Fruit fly (Drosophila melanogaster) whole organism, embryonic: ENCODE data around the gene trbd.

ENCODE experiments used
- Atf-2 ChIP-seq: fragments of 200-800 bp; sonication (Bioruptor generic); optimal IDR thresholded peaks from 2 replicates; lab custom pipeline; 2016; ENCODE audit warnings: missing biosample characterization, missing genetic modification characterization
- Awh ChIP-seq: fragments of 200-800 bp; sonication (Bioruptor generic); IDR thresholded peaks from 2 replicates; pipeline ENCODE4, ENCODE4 v1.3.6; 2022; ENCODE audit warnings: missing biosample characterization, missing genetic modification characterization
- C15 ChIP-seq: fragments of 200-800 bp; sonication (Bioruptor generic); IDR thresholded peaks from 3 replicates; pipeline ENCODE4 v1.3.6; 2022; ENCODE audit warnings: missing biosample characterization, missing genetic modification characterization
- CG10543 ChIP-seq: fragments of 200-800 bp; sonication (Bioruptor generic); optimal IDR thresholded peaks from 3 replicates; lab custom pipeline; 2017; ENCODE audit warnings: missing biosample characterization, mild to moderate bottlenecking, missing genetic modification characterization, moderate library complexity
- CG11504 ChIP-seq: fragments of 200-800 bp; sonication (Bioruptor generic); optimal IDR thresholded peaks from 3 replicates; lab custom pipeline; 2019; ENCODE audit warnings: missing biosample characterization, mild to moderate bottlenecking, missing genetic modification characterization, moderate library complexity
- CG1233 ChIP-seq: fragments of 200-800 bp; sonication (Bioruptor generic); optimal IDR thresholded peaks from 4 replicates; lab custom pipeline; 2018; ENCODE audit warnings: missing biosample characterization, mild to moderate bottlenecking, missing genetic modification characterization
- CG13287 ChIP-seq: fragments of 200-800 bp; sonication (Bioruptor generic); IDR thresholded peaks from 2 replicates; pipeline ENCODE4 v1.3.6; 2022; ENCODE audit warnings: missing biosample characterization, missing genetic modification characterization; ENCODE audit not compliant: partially characterized antibody
- CG15514 ChIP-seq: fragments of 200-800 bp; sonication (Bioruptor generic); optimal IDR thresholded peaks from 3 replicates; lab custom pipeline; 2017; ENCODE audit warnings: missing biosample characterization, missing genetic modification characterization, mild to moderate bottlenecking, moderate library complexity, missing genetic modification reagents
- CG17186 ChIP-seq: fragments of 200-800 bp; sonication (Bioruptor generic); optimal IDR thresholded peaks from 3 replicates; lab custom pipeline; 2017; ENCODE audit warnings: missing biosample characterization, missing genetic modification reagents, missing genetic modification characterization
- CG1832 ChIP-seq: fragments of 200-800 bp; sonication (Bioruptor generic); optimal IDR thresholded peaks from 2 replicates; lab custom pipeline; 2017; ENCODE audit warnings: missing biosample characterization, mild to moderate bottlenecking, missing genetic modification characterization, inconsistent platforms
- CG2120 ChIP-seq: fragments of 200-800 bp; sonication (Bioruptor generic); optimal IDR thresholded peaks from 3 replicates; lab custom pipeline; 2016; ENCODE audit warnings: missing biosample characterization, missing genetic modification characterization
- CG30403 ChIP-seq: fragments of 200-800 bp; sonication (Bioruptor generic); optimal IDR thresholded peaks from 3 replicates; lab custom pipeline; 2016; ENCODE audit warnings: missing biosample characterization, missing genetic modification characterization
- CG32767 ChIP-seq: fragments of 200-800 bp; sonication (Bioruptor generic); IDR thresholded peaks from 2 replicates; pipeline ENCODE4 v1.3.6; 2022; ENCODE audit warnings: missing biosample characterization, missing genetic modification characterization
- CG3407 ChIP-seq: fragments of 200-800 bp; sonication (Bioruptor generic); optimal IDR thresholded peaks from 2 replicates; lab custom pipeline; 2018; ENCODE audit warnings: missing biosample characterization, mild to moderate bottlenecking, missing genetic modification characterization
- CG34376 ChIP-seq: fragments of 200-800 bp; sonication (Bioruptor generic); optimal IDR thresholded peaks from 2 replicates; lab custom pipeline; 2018; ENCODE audit warnings: missing biosample characterization, mild to moderate bottlenecking, missing genetic modification characterization
- CG3726 ChIP-seq: fragments of 200-800 bp; sonication (Bioruptor generic); IDR thresholded peaks from 3 replicates; pipeline ENCODE4, ENCODE4 v1.3.6; 2022; ENCODE audit warnings: missing biosample characterization, missing genetic modification characterization
- CG4360 ChIP-seq: fragments of 200-800 bp; sonication (Bioruptor generic); IDR thresholded peaks from 2 replicates; pipeline ENCODE4 v1.3.6; 2022; ENCODE audit warnings: missing biosample characterization, missing genetic modification characterization
- CG4404 ChIP-seq: fragments of 200-800 bp; sonication (Bioruptor generic); IDR thresholded peaks from 2 replicates; pipeline ENCODE4 v1.3.6; 2022; ENCODE audit warnings: missing biosample characterization, missing genetic modification characterization
- CG4730 ChIP-seq: fragments of 200-800 bp; sonication (Bioruptor generic); IDR thresholded peaks from 2 replicates; pipeline ENCODE4 v1.3.6; 2022; ENCODE audit warnings: missing biosample characterization, missing genetic modification characterization
- CG5245 ChIP-seq: fragments of 200-800 bp; sonication (Bioruptor generic); optimal IDR thresholded peaks from 3 replicates; lab custom pipeline; 2016; ENCODE audit warnings: missing biosample characterization, missing genetic modification characterization
- CG6689 ChIP-seq: fragments of 200-800 bp; sonication (Bioruptor generic); IDR thresholded peaks from 2 replicates; pipeline ENCODE4 v1.3.6; 2022; ENCODE audit warnings: missing biosample characterization, missing genetic modification characterization
- CG6813 ChIP-seq: fragments of 200-800 bp; sonication (Bioruptor generic); optimal IDR thresholded peaks from 2 replicates; lab custom pipeline; 2017; ENCODE audit warnings: missing biosample characterization, missing genetic modification characterization, mild to moderate bottlenecking, moderate library complexity, missing genetic modification reagents
- CG7839 ChIP-seq: fragments of 200-800 bp; sonication (Bioruptor generic); optimal IDR thresholded peaks from 3 replicates; lab custom pipeline; 2018; ENCODE audit warnings: missing biosample characterization, mild to moderate bottlenecking, missing genetic modification characterization, moderate library complexity
- CG8290 ChIP-seq, 3 experiments: fragments of 200-800 bp; sonication (Bioruptor generic); optimal IDR thresholded peaks; 2 replicates each; lab custom pipeline; 2016 to 2019; ENCODE audit warnings: missing biosample characterization in 3 of 3, missing genetic modification characterization in 3 of 3, mild to moderate bottlenecking in 2 of 3, moderate library complexity in 1 of 3
- Eip74EF ChIP-seq, 2 experiments: fragments of 200-800 bp in 1 of 2; fragments of >200 bp in 1 of 2; sonication (Bioruptor generic) in 1 of 2; optimal IDR thresholded peaks; 2 replicates each; lab custom pipeline; 2017 to 2019; ENCODE audit warnings: missing biosample characterization in 2 of 2, missing genetic modification characterization in 2 of 2, mild to moderate bottlenecking in 1 of 2, moderate library complexity in 1 of 2
- NC2α ChIP-seq: fragments of 200-800 bp; sonication (Bioruptor generic); optimal IDR thresholded peaks from 2 replicates; lab custom pipeline; 2016; ENCODE audit warnings: missing biosample characterization, missing genetic modification characterization
- NFAT ChIP-seq: fragments of 200-800 bp; sonication (Bioruptor generic); IDR thresholded peaks from 2 replicates; pipeline ENCODE4 v1.3.6; 2022; ENCODE audit warnings: missing biosample characterization, missing genetic modification characterization
- Oaz ChIP-seq: fragments of 200-800 bp; sonication (Bioruptor generic); IDR thresholded peaks from 2 replicates; pipeline ENCODE4 v1.3.6; 2022; ENCODE audit warnings: missing biosample characterization, missing genetic modification characterization
- Sin3A ChIP-seq: fragments of >200 bp; optimal IDR thresholded peaks from 2 replicates; lab custom pipeline; 2018
- Sry-β ChIP-seq: fragments of 200-800 bp; sonication (Bioruptor generic); optimal IDR thresholded peaks from 2 replicates; lab custom pipeline; 2018; ENCODE audit warnings: missing biosample characterization, mild to moderate bottlenecking, missing genetic modification characterization, moderate library complexity
- Xbp1 ChIP-seq: fragments of 200-800 bp; sonication (Bioruptor generic); optimal IDR thresholded peaks from 3 replicates; lab custom pipeline; 2016; ENCODE audit warnings: missing biosample characterization, mild to moderate bottlenecking, missing genetic modification characterization
- bbx ChIP-seq: fragments of 200-800 bp; sonication (Bioruptor generic); IDR thresholded peaks from 2 replicates; pipeline ENCODE4 v1.3.6; 2022; ENCODE audit warnings: missing biosample characterization, missing genetic modification characterization; ENCODE audit not compliant: partially characterized antibody
- cas ChIP-seq: fragments of 200-800 bp; sonication (Bioruptor generic); IDR thresholded peaks from 2 replicates; pipeline ENCODE4 v1.3.6; 2022; ENCODE audit warnings: missing biosample characterization, missing genetic modification characterization
- ci ChIP-seq: fragments of 200-800 bp; sonication (Bioruptor generic); IDR thresholded peaks from 3 replicates; pipeline ENCODE4 v1.3.6; 2022; ENCODE audit warnings: missing biosample characterization, missing genetic modification characterization
- dati ChIP-seq: fragments of 200-800 bp; sonication (Bioruptor generic); IDR thresholded peaks from 2 replicates; pipeline ENCODE4 v1.3.6; 2022; ENCODE audit warnings: missing biosample characterization, missing genetic modification characterization
- dm ChIP-seq: fragments of 200-800 bp; sonication (Bioruptor generic); optimal IDR thresholded peaks from 3 replicates; lab custom pipeline; 2016; ENCODE audit warnings: missing biosample characterization, missing genetic modification characterization
- fd3F ChIP-seq: fragments of 200-800 bp; sonication (Bioruptor generic); optimal IDR thresholded peaks from 2 replicates; lab custom pipeline; 2018; ENCODE audit warnings: missing biosample characterization, mild to moderate bottlenecking, missing genetic modification characterization, moderate library complexity
- fd96Cb ChIP-seq: fragments of 200-800 bp; sonication (Bioruptor generic); optimal IDR thresholded peaks from 2 replicates; lab custom pipeline; 2018; ENCODE audit warnings: missing biosample characterization, mild to moderate bottlenecking, missing genetic modification characterization, moderate library complexity
- gsb-n ChIP-seq: fragments of 200-800 bp; sonication (Bioruptor generic); optimal IDR thresholded peaks from 3 replicates; lab custom pipeline; 2018; ENCODE audit warnings: missing biosample characterization, mild to moderate bottlenecking, missing genetic modification characterization
- lmd ChIP-seq: fragments of 200-800 bp; sonication (Bioruptor generic); IDR thresholded peaks from 2 replicates; pipeline ENCODE4 v1.3.6; 2022; ENCODE audit warnings: missing biosample characterization, missing genetic modification characterization
- lov ChIP-seq, 2 experiments: fragments of 200-800 bp in 1 of 2; fragments of >200 bp in 1 of 2; sonication (Bioruptor generic) in 1 of 2; IDR thresholded peaks in 1 of 2; optimal IDR thresholded peaks in 1 of 2; 2 replicates in 1 of 2; 3 replicates in 1 of 2; pipeline versions ENCODE4 v1.3.6 to Lab custom; 2017 to 2022; ENCODE audit warnings: missing biosample characterization in 1 of 2, missing genetic modification characterization in 1 of 2
- pita ChIP-seq: fragments of 200-800 bp; sonication (Bioruptor generic); optimal IDR thresholded peaks from 2 replicates; lab custom pipeline; 2017; ENCODE audit warnings: missing biosample characterization, mild to moderate bottlenecking, missing genetic modification characterization
- psq ChIP-seq: fragments of 200-800 bp; sonication (Bioruptor generic); optimal IDR thresholded peaks from 2 replicates; lab custom pipeline; 2017; ENCODE audit warnings: missing biosample characterization, missing genetic modification characterization
- rib ChIP-seq: fragments of 200-800 bp; sonication (Bioruptor generic); IDR thresholded peaks from 2 replicates; pipeline ENCODE4 v1.3.6; 2022; ENCODE audit warnings: missing biosample characterization, missing genetic modification characterization
- schlank ChIP-seq: fragments of 200-800 bp; sonication (Bioruptor generic); optimal IDR thresholded peaks from 2 replicates; lab custom pipeline; 2018; ENCODE audit warnings: missing biosample characterization, mild to moderate bottlenecking, missing genetic modification characterization
- shn ChIP-seq: fragments of 200-800 bp; sonication (Bioruptor generic); optimal IDR thresholded peaks from 3 replicates; lab custom pipeline; 2016; ENCODE audit warnings: missing biosample characterization, missing genetic modification characterization
- sob ChIP-seq: fragments of 200-800 bp; sonication (Bioruptor generic); IDR thresholded peaks from 2 replicates; pipeline ENCODE4 v1.3.6; 2022; ENCODE audit warnings: missing biosample characterization, missing genetic modification characterization
- ssp ChIP-seq: fragments of 200-800 bp; sonication (Bioruptor generic); IDR thresholded peaks from 2 replicates; pipeline ENCODE4 v1.3.6; 2022; ENCODE audit warnings: missing biosample characterization, missing genetic modification characterization
- trem ChIP-seq: fragments of 200-800 bp; optimal IDR thresholded peaks from 3 replicates; lab custom pipeline; 2019; ENCODE audit warnings: missing biosample characterization, mild to moderate bottlenecking, missing genetic modification characterization, moderate library complexity
- wor ChIP-seq: fragments of 200-800 bp; sonication (Bioruptor generic); IDR thresholded peaks from 2 replicates; pipeline ENCODE4 v1.3.6; 2022; ENCODE audit warnings: missing biosample characterization, missing genetic modification characterization
- yki ChIP-seq: fragments of >200 bp; optimal IDR thresholded peaks from 3 replicates; lab custom pipeline; 2018

Gene trbd

DNA sequence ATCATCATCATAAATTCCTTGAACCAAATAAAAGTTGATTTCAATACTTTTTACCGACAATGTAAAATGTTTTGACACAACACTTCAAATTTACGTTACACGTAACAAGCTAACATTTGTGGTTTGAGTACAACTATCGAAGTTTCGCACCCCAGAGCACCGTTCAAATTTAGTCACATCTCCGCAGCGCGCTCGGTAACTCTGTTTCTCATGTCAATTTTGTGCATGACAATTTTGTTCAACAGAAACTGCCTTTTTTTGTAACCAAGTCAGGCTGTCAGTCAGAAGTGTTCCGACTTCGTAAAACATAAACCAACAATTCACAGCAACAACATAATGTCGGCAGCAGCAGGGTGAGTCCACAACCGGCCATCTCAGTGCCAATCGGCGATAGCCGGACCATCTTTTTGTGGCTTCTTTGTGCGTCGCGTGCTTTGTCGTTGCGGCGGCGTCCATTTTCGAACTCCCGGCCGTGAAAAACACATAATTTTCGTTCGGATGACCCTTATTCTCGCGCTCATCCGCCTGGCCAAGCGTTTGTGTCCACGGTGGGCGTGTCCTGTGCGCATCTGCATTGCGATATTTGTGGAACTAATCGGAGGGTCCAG lies 33.0 kb downstream of the trbd start, which contains the start of gene p23 (continued):
- TF ChIP-seq CG13287 (GFP tag; lab: Robert Waterston, UW) (peak; percentile 55; the same call in 1 of the 2 replicates), NC2α (no peak), pita (peak; percentile 94), CG6689 (no peak), CG6813 (no peak), wor (GFP tag; lab: Robert Waterston, UW) (no peak), gsb-n (tag; lab: Kevin White, UChicago) (peak; percentile 32), CG1832 (no peak), lmd (GFP tag; lab: Robert Waterston, UW) (no peak), cas (GFP tag; lab: Robert Waterston, UW) (no peak), rib (GFP tag; lab: Robert Waterston, UW) (no peak), dati (no peak), CG11504 (tag; lab: Kevin White, UChicago) (no peak), trem (tag; lab: Kevin White, UChicago) (peak; percentile 75), bbx (GFP tag; lab: Robert Waterston, UW) (peak; percentile 60), CG30403 (GFP tag; lab: Kevin White, UChicago) (no peak), sob (GFP tag; lab: Robert Waterston, UW) (peak; percentile 62), CG17186 (GFP tag; lab: Kevin White, UChicago) (peak; percentile 33), lov (optimal IDR thresholded peaks at IDR 0.05; lab: Kevin White, UChicago) (no peak), lov (GFP tag; IDR thresholded peaks at IDR 0.05; lab: Robert Waterston, UW) (no peak), ci (GFP tag; lab: Robert Waterston, UW) (0 out of 3 replicates have a peak, but pooled peaks have one; percentile 12), CG2120 (GFP tag; lab: Kevin White, UChicago) (no peak), Xbp1 (GFP tag; lab: Kevin White, UChicago) (peak; percentile 10), CG4404 (no peak), Sry-β (GFP tag; lab: Kevin White, UChicago) (no peak), CG34376 (GFP tag; lab: Kevin White, UChicago) (no peak), yki (lab: Kevin White, UChicago) (no peak), Sin3A (lab: Kevin White, UChicago) (peak; percentile 57), CG15514 (GFP tag; lab: Kevin White, UChicago) (peak; percentile 54), CG1233 (no peak), Atf-2 (no peak), CG10543 (peak; percentile 15), schlank (tag; lab: Kevin White, UChicago) (no peak), ssp (GFP tag; lab: Robert Waterston, UW) (no peak), dm (GFP tag; lab: Kevin White, UChicago) (peak; percentile 70), psq (GFP tag; lab: Kevin White, UChicago) (no peak), shn (GFP tag; lab: Kevin White, UChicago) (peak; percentile 12), Eip74EF (GFP tag; optimal IDR thresholded peaks at IDR 0.05; lab: Kevin White, UChicago) (no peak), fd96Cb (tag; lab: Kevin White, UChicago) (no peak), NFAT (no peak), CG32767 (GFP tag; lab: Robert Waterston, UW) (no peak), CG4360 (GFP tag; lab: Robert Waterston, UW) (no peak), CG5245 (no peak), CG3407 (no peak), C15 (no peak), CG3726 (GFP tag; lab: Robert Waterston, UW) (no peak), Oaz (GFP tag; lab: Robert Waterston, UW) (no peak), CG7839 (tag; lab: Kevin White, UChicago) (no peak), CG4730 (no peak), Awh (GFP tag; lab: Robert Waterston, UW) (no peak), fd3F (no peak), CG8290 (GFP tag; optimal IDR thresholded peaks at IDR 0.05; lab: Kevin White, UChicago) (no peak), CG8290 (tag; optimal IDR thresholded peaks at IDR 0.05; lab: Kevin White, UChicago) (no peak)
